Worm (Caenorhabditis elegans) whole organism, L1 larva: Measurements from ENCODE around the gene F53F8.7.

Experiments
- aly-2 ChIP-seq: fragments of 150-350 bp; optimal IDR thresholded peaks from 2 replicates; lab custom pipeline; 2014; ENCODE audit warnings: missing biosample characterization, missing genetic modification characterization
- blmp-1 ChIP-seq: fragments of 150-350 bp; optimal IDR thresholded peaks from 2 replicates; lab custom pipeline; 2014; ENCODE audit warnings: missing biosample characterization, missing genetic modification characterization
- fos-1 ChIP-seq: fragments of 150-350 bp; optimal IDR thresholded peaks from 2 replicates; lab custom pipeline; 2014; ENCODE audit warnings: missing biosample characterization, missing genetic modification characterization
- lin-15B ChIP-seq: fragments of 150-350 bp; sonication (generic microtip); optimal IDR thresholded peaks from 3 replicates; lab custom pipeline; 2014; ENCODE audit warnings: missing biosample characterization, missing genetic modification characterization
- lsy-2 ChIP-seq, 2 experiments: fragments of 150-350 bp; optimal IDR thresholded peaks; 2 replicates each; lab custom pipeline; 2014; ENCODE audit warnings: missing biosample characterization in 2 of 2, missing genetic modification characterization in 2 of 2
- nhr-11 ChIP-seq: fragments of 150-350 bp; optimal IDR thresholded peaks from 2 replicates; lab custom pipeline; 2014; ENCODE audit warnings: missing biosample characterization, missing genetic modification characterization
- nhr-237 ChIP-seq: fragments of 150-350 bp; optimal IDR thresholded peaks from 2 replicates; lab custom pipeline; 2014; ENCODE audit warnings: missing biosample characterization, missing genetic modification characterization
- nhr-28 ChIP-seq: fragments of 150-350 bp; optimal IDR thresholded peaks from 2 replicates; lab custom pipeline; 2014; ENCODE audit warnings: missing biosample characterization, missing genetic modification characterization
- pqm-1 ChIP-seq: sonication (generic microtip); optimal IDR thresholded peaks from 3 replicates; lab custom pipeline; 2017; ENCODE audit warnings: missing biosample characterization, missing genetic modification characterization
- tlp-1 ChIP-seq: fragments of 150-350 bp; optimal IDR thresholded peaks from 2 replicates; lab custom pipeline; 2014; ENCODE audit warnings: missing biosample characterization, missing genetic modification characterization
- xbp-1 ChIP-seq: sonication (generic microtip); optimal IDR thresholded peaks from 2 replicates; lab custom pipeline; 2016; ENCODE audit warnings: missing genetic modification characterization, missing compliant biosample characterization

ce11 chrV:20655174-20655573 is 43.0 kb downstream of the F53F8.7 start:
- TF ChIP-seq lin-15B (tag; lab: Kevin White, UChicago) (no peak), tlp-1 (no peak), fos-1 (tag; lab: Kevin White, UChicago) (no peak), aly-2 (tag; lab: Kevin White, UChicago) (no peak), xbp-1 (tag; lab: Kevin White, UChicago) (no peak), nhr-237 (tag; lab: Kevin White, UChicago) (no peak), lsy-2 (tag; optimal IDR thresholded peaks at IDR 0.05; lab: Kevin White, UChicago) (no peak), nhr-11 (tag; lab: Kevin White, UChicago) (no peak), blmp-1 (tag; lab: Kevin White, UChicago) (no peak), nhr-28 (no peak), pqm-1 (no peak)
